Fruit fly (Drosophila melanogaster): Measurements from ENCODE around the gene CG31156.

Gene CG31156

dm6 chr3R:22586525-22586924, 26.9 kb downstream of the CG31156 start, which contains the start of gene btn:
TSS of gene btn (minus strand) at chr3R:22586625.
- TF ChIP-seq Vsx2 (GFP tag; optimal IDR thresholded peaks at IDR 0.05; ENCODE audit: partially characterized antibody) (no peak), dsf (GFP tag; optimal IDR thresholded peaks at IDR 0.05; ENCODE audit: borderline replicate concordance) (no peak), rgr (GFP tag; optimal IDR thresholded peaks at IDR 0.05) (no peak), usp (GFP tag; optimal IDR thresholded peaks at IDR 0.05) (no peak), fru (GFP tag; optimal IDR thresholded peaks at IDR 0.05) (no peak), sage (GFP tag; optimal IDR thresholded peaks at IDR 0.05) (no peak), ey (GFP tag; optimal IDR thresholded peaks at IDR 0.05) (no peak), GATAd (GFP tag; optimal IDR thresholded peaks at IDR 0.05) (no peak), OdsH (GFP tag; optimal IDR thresholded peaks at IDR 0.05) (no peak), h (GFP tag; optimal IDR thresholded peaks at IDR 0.05) (no peak), psq (GFP tag; optimal IDR thresholded peaks at IDR 0.05) (no peak), tai (GFP tag; optimal IDR thresholded peaks at IDR 0.05) (no peak), Hr78 (GFP tag; optimal IDR thresholded peaks at IDR 0.05) (no peak), Dif (GFP tag; optimal IDR thresholded peaks at IDR 0.05; ENCODE audit: partially characterized antibody) (no peak), HLH106 (tag; optimal IDR thresholded peaks at IDR 0.05) (no peak), Jra (GFP tag; optimal IDR thresholded peaks at IDR 0.05) (no peak), Hr83 (GFP tag; optimal IDR thresholded peaks at IDR 0.05; ENCODE audit: poor library complexity, severe bottlenecking) (no peak), Sp1 (GFP tag; optimal IDR thresholded peaks at IDR 0.05) (no peak)

dm6 chr3R:22584582-22584981, 28.9 kb downstream of the CG31156 start, which contains the start of the genes CG33107 and CG6937:
TSS of gene CG33107 (minus strand) at chr3R:22584718.
TSS of gene CG6937 (plus strand) at chr3R:22584773.
- no peak for TF ChIP-seq OdsH (GFP tag; optimal IDR thresholded peaks at IDR 0.05)
- TF ChIP-seq N (GFP tag; optimal IDR thresholded peaks at IDR 0.05), result no peak

- no peak for TF ChIP-seq fru (GFP tag; optimal IDR thresholded peaks at IDR 0.05)
- no peak for TF ChIP-seq ey (GFP tag; optimal IDR thresholded peaks at IDR 0.05)
- no peak for TF ChIP-seq Hr78 (GFP tag; optimal IDR thresholded peaks at IDR 0.05)
- no peak for TF ChIP-seq dl (GFP tag; optimal IDR thresholded peaks at IDR 0.05; ENCODE audit: insufficient read depth in 1 of 2, partially characterized antibody in 2 of 2)
- TF ChIP-seq tai (GFP tag; optimal IDR thresholded peaks at IDR 0.05), result no peak
Observed at dm6 chr3R:22582981-22583380, 30.5 kb downstream of the CG31156 start, which contains the start of gene Dph5. TSS of gene Dph5 (minus strand) at chr3R:22583225.

- TF ChIP-seq Myc (optimal IDR thresholded peaks at IDR 0.05) (peak; percentile 19), br (GFP tag; optimal IDR thresholded peaks at IDR 0.05) (no peak)
Observed at dm6 chr3R:22580546-22580945, 32.9 kb downstream of the CG31156 start, which contains the start of gene CSN6. TSS of gene CSN6 (plus strand) at chr3R:22580773.

- TF ChIP-seq HLH106 (tag; optimal IDR thresholded peaks at IDR 0.05), result no peak
- no peak for TF ChIP-seq lola (GFP tag; optimal IDR thresholded peaks at IDR 0.05)
- no peak for TF ChIP-seq Dfd (GFP tag; optimal IDR thresholded peaks at IDR 0.05)
- no peak for TF ChIP-seq GATAd (GFP tag; optimal IDR thresholded peaks at IDR 0.05)
- no peak for TF ChIP-seq foxo (GFP tag; optimal IDR thresholded peaks at IDR 0.05)
- TF ChIP-seq CrebA (GFP tag; optimal IDR thresholded peaks at IDR 0.05; ENCODE audit: borderline replicate concordance), result no peak
- TF ChIP-seq Vsx2 (GFP tag; optimal IDR thresholded peaks at IDR 0.05; ENCODE audit: partially characterized antibody), result no peak
- no peak for TF ChIP-seq CG32264 (GFP tag; optimal IDR thresholded peaks at IDR 0.05)
- no peak for TF ChIP-seq Hnf4 (GFP tag; optimal IDR thresholded peaks at IDR 0.05)
Observed at dm6 chr3R:22576979-22577378, 36.5 kb downstream of the CG31156 start.

dm6 chr3R:22576096-22576697, 37.3 kb downstream of the CG31156 start:
- TF ChIP-seq Jra (GFP tag; optimal IDR thresholded peaks at IDR 0.05) (no peak), Abd-B (GFP tag; optimal IDR thresholded peaks at IDR 0.05) (no peak)
